Fruit fly (Drosophila melanogaster): ENCODE measurements around the gene CG34124.

Gene CG34124

DNA sequence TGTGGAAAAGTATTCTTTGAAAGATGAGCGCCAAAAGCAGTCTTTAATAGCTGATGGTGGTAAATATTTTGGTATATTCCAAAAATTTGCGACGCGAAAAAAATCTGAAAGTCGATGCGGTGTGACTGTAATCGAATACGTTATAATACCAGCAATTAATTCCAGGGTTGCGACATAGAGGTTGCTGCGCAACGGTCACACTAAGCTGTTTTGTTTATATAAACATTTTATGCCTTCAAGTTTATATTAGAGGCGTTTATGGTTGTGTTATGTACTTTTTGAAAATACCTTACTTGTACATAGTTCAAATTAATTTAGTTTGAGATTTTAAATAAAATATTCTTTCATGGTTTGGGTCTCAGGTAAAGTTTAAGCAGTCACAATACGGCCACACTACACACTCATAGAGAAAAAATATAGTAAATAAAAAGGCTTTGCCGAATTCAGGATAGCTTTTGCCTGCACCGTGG is 13.2 kb downstream of the CG34124 start, which contains the start of gene CG14043 (continued):
- TF ChIP-seq Dad (GFP tag; optimal IDR thresholded peaks at IDR 0.05), result no peak
- no peak for TF ChIP-seq dysf (GFP tag; IDR thresholded peaks at IDR 0.05)
- TF ChIP-seq D19B (GFP tag; optimal IDR thresholded peaks at IDR 0.05), result no peak
- TF ChIP-seq slou (GFP tag; optimal IDR thresholded peaks at IDR 0.05), result peak; percentile 61
- no peak for TF ChIP-seq CG11085 (GFP tag; IDR thresholded peaks at IDR 0.05)
- TF ChIP-seq az2 (GFP tag; optimal IDR thresholded peaks at IDR 0.05), result no peak
- no peak for TF ChIP-seq tx (GFP tag; optimal IDR thresholded peaks at IDR 0.05)
- TF ChIP-seq oc (tag; optimal IDR thresholded peaks at IDR 0.05), result no peak
- TF ChIP-seq CG12391 (tag; optimal IDR thresholded peaks at IDR 0.05), result peak; percentile 74
- TF ChIP-seq CG16815 (GFP tag; optimal IDR thresholded peaks at IDR 0.05), result no peak
- no peak for TF ChIP-seq gem (tag; optimal IDR thresholded peaks at IDR 0.05)
- no peak for TF ChIP-seq amos (GFP tag; IDR thresholded peaks at IDR 0.05; ENCODE audit: partially characterized antibody)
- TF ChIP-seq CG6813 (GFP tag; optimal IDR thresholded peaks at IDR 0.05), result no peak
- no peak for TF ChIP-seq CG10979 (tag; optimal IDR thresholded peaks at IDR 0.05)
- TF ChIP-seq lilli (GFP tag; optimal IDR thresholded peaks at IDR 0.05), result peak; percentile 33
- peak; percentile 40 for TF ChIP-seq jumu (GFP tag; optimal IDR thresholded peaks at IDR 0.05)
- TF ChIP-seq pfk (GFP tag; optimal IDR thresholded peaks at IDR 0.05), result no peak
- TF ChIP-seq Bdp1 (GFP tag; optimal IDR thresholded peaks at IDR 0.05), result no peak
- no peak for TF ChIP-seq NfI (GFP tag; optimal IDR thresholded peaks at IDR 0.05)
- no peak for TF ChIP-seq CG4328 (GFP tag; optimal IDR thresholded peaks at IDR 0.05)
- no peak for TF ChIP-seq CG7987 (GFP tag; optimal IDR thresholded peaks at IDR 0.05)
- TF ChIP-seq CG1647 (GFP tag; optimal IDR thresholded peaks at IDR 0.05), result peak; percentile 29
- TF ChIP-seq ewg (GFP tag; optimal IDR thresholded peaks at IDR 0.05), result no peak
- no peak for TF ChIP-seq CG7839 (tag; optimal IDR thresholded peaks at IDR 0.05)
- no peak for TF ChIP-seq chinmo (GFP tag; IDR thresholded peaks at IDR 0.05; ENCODE audit: partially characterized antibody)
- TF ChIP-seq CG15479 (GFP tag; optimal IDR thresholded peaks at IDR 0.05), result peak; percentile 2
- no peak for TF ChIP-seq Hr39 (optimal IDR thresholded peaks at IDR 0.05)
- TF ChIP-seq stc (GFP tag; IDR thresholded peaks at IDR 0.05), result no peak
- no peak for TF ChIP-seq CG42726 (GFP tag; IDR thresholded peaks at IDR 0.05; ENCODE audit: partially characterized antibody)
- TF ChIP-seq Eip74EF (GFP tag; optimal IDR thresholded peaks at IDR 0.05), result no peak
- TF ChIP-seq HLH4C (GFP tag; IDR thresholded peaks at IDR 0.05; ENCODE audit: partially characterized antibody), result no peak
- TF ChIP-seq BtbVII (GFP tag; optimal IDR thresholded peaks at IDR 0.05), result no peak
- TF ChIP-seq CG9797 (GFP tag; optimal IDR thresholded peaks at IDR 0.05), result peak; percentile 99
- TF ChIP-seq CG11093 (GFP tag; IDR thresholded peaks at IDR 0.05), result no peak
- no peak for TF ChIP-seq HLH54F (GFP tag; optimal IDR thresholded peaks at IDR 0.05)
- TF ChIP-seq shn (GFP tag; optimal IDR thresholded peaks at IDR 0.05), result no peak
- peak; percentile 59 for TF ChIP-seq BEAF-32 (GFP tag; optimal IDR thresholded peaks at IDR 0.05)
- no peak for TF ChIP-seq fd96Cb (tag; optimal IDR thresholded peaks at IDR 0.05)
- TF ChIP-seq h (optimal IDR thresholded peaks at IDR 0.05), result no peak
- no peak for TF ChIP-seq CG1832 (GFP tag; optimal IDR thresholded peaks at IDR 0.05)
- no peak for TF ChIP-seq z (GFP tag; IDR thresholded peaks at IDR 0.05)
- TF ChIP-seq Sry-β (GFP tag; optimal IDR thresholded peaks at IDR 0.05), result no peak
- no peak for TF ChIP-seq CG11504 (tag; optimal IDR thresholded peaks at IDR 0.05)
- TF ChIP-seq ranshi (GFP tag; IDR thresholded peaks at IDR 0.05), result no peak
- no peak for TF ChIP-seq CG15073 (GFP tag; optimal IDR thresholded peaks at IDR 0.05)
- peak; percentile 68 for TF ChIP-seq zen (tag; optimal IDR thresholded peaks at IDR 0.05)
- peak; percentile 14 for TF ChIP-seq CG9727 (GFP tag; optimal IDR thresholded peaks at IDR 0.05)
- no peak for TF ChIP-seq br (optimal IDR thresholded peaks at IDR 0.05)
- TF ChIP-seq crc (GFP tag; optimal IDR thresholded peaks at IDR 0.05), result no peak
- no peak for TF ChIP-seq Side (GFP tag; optimal IDR thresholded peaks at IDR 0.05)
- peak; percentile 7 for TF ChIP-seq CG15696 (tag; optimal IDR thresholded peaks at IDR 0.05)

Measured in whole organism, embryonic.